Fruit fly (Drosophila melanogaster): ENCODE measurements around the gene CG46339.

dm6 chr3R:26882230-26883014, 33.1 kb upstream of the CG46339 start:
- TF ChIP-seq OdsH (GFP tag; optimal IDR thresholded peaks at IDR 0.05) (no peak), lola (GFP tag; optimal IDR thresholded peaks at IDR 0.05) (no peak), Abd-B (GFP tag; optimal IDR thresholded peaks at IDR 0.05) (no peak), dmrt93B (GFP tag; optimal IDR thresholded peaks at IDR 0.05) (no peak), ey (GFP tag; optimal IDR thresholded peaks at IDR 0.05) (peak; percentile 11), usp (GFP tag; optimal IDR thresholded peaks at IDR 0.05) (no peak), Hnf4 (GFP tag; optimal IDR thresholded peaks at IDR 0.05) (no peak), N (GFP tag; optimal IDR thresholded peaks at IDR 0.05) (no peak), Vsx2 (GFP tag; optimal IDR thresholded peaks at IDR 0.05; ENCODE audit: partially characterized antibody) (no peak), Dif (GFP tag; optimal IDR thresholded peaks at IDR 0.05; ENCODE audit: partially characterized antibody) (no peak), brk (GFP tag; optimal IDR thresholded peaks at IDR 0.05) (peak; percentile 48), Hr78 (GFP tag; optimal IDR thresholded peaks at IDR 0.05) (no peak), h (GFP tag; optimal IDR thresholded peaks at IDR 0.05) (peak; percentile 27), Rel (GFP tag; optimal IDR thresholded peaks at IDR 0.05) (no peak), Rel (tag; optimal IDR thresholded peaks at IDR 0.05) (no peak)
